Worm (Caenorhabditis elegans) whole organism, L1 larva: ENCODE results near the gene T09A5.15.

Experiments
- elt-3 ChIP-seq, 6 experiments: fragments of 150-350 bp in 1 of 6; sonication (generic microtip); optimal IDR thresholded peaks; 2 replicates each; lab custom pipeline; 2017 to 2018; ENCODE audit warnings: missing biosample characterization in 6 of 6, missing genetic modification characterization in 6 of 6, inconsistent platforms in 1 of 6
- tbx-2 ChIP-seq: sonication (generic microtip); optimal IDR thresholded peaks from 2 replicates; lab custom pipeline; 2016; ENCODE audit warnings: missing genetic modification characterization, missing compliant biosample characterization

DNA sequence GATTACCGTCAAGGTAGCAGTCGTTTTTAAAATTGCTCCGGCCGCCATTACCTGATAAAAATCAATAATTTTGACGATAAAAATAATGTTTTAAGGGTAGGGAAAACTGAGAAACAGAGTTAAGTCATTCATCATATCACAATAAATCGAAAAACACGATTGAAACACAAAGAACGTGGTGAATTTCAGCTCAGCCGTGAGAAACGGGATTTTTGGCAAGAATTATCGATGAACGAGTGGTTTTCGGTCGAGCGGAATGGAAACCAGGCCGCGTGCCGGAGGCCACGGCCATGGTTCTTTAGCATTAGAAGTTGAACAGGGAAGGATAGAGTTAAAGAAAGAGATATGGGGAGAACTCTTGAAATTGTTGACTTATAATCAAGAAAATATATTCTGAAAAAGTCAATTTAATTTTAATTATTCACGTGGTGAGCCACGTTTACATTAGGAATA is 21.5 kb downstream of the T09A5.15 start, which contains the start of the genes vha-4 and T01H3.5:
- TF ChIP-seq elt-3 (tag; optimal IDR thresholded peaks at IDR 0.05; lab: Kevin White, UChicago) (no peak), tbx-2 (no peak)
